Fruit fly (Drosophila melanogaster) whole organism, adult: ENCODE results near the gene CG10996.

ENCODE experiments used
- CG11617 ChIP-seq: fragments of 200-800 bp; sonication (Bioruptor generic); optimal IDR thresholded peaks from 2 replicates; lab custom pipeline; 2017; ENCODE audit warnings: mild to moderate bottlenecking, missing biosample characterization, missing genetic modification reagents, missing genetic modification characterization
- CG12768 ChIP-seq: fragments of 200-800 bp; sonication (Bioruptor generic); optimal IDR thresholded peaks from 2 replicates; lab custom pipeline; 2017; ENCODE audit warnings: missing biosample characterization, missing genetic modification characterization, mild to moderate bottlenecking, moderate library complexity, missing genetic modification reagents
- CG14711 ChIP-seq: fragments of 200-800 bp; sonication (Bioruptor generic); optimal IDR thresholded peaks from 2 replicates; lab custom pipeline; 2018; ENCODE audit warnings: missing biosample characterization, mild to moderate bottlenecking, missing genetic modification characterization, moderate library complexity
- CG1620 ChIP-seq: fragments of 200-800 bp; sonication (Bioruptor generic); optimal IDR thresholded peaks from 2 replicates; lab custom pipeline; 2016; ENCODE audit warnings: missing biosample characterization, missing genetic modification characterization
- CG33017 ChIP-seq: fragments of 200-800 bp; sonication (Bioruptor generic); optimal IDR thresholded peaks from 2 replicates; lab custom pipeline; 2018; ENCODE audit warnings: missing biosample characterization, mild to moderate bottlenecking, missing genetic modification characterization, moderate library complexity
- CG5204 ChIP-seq: fragments of 200-800 bp; sonication (Bioruptor generic); optimal IDR thresholded peaks from 2 replicates; lab custom pipeline; 2016; ENCODE audit warnings: missing biosample characterization, missing genetic modification characterization
- CG7045 ChIP-seq: fragments of 200-800 bp; sonication (Bioruptor generic); optimal IDR thresholded peaks from 2 replicates; lab custom pipeline; 2017; ENCODE audit warnings: missing biosample characterization, mild to moderate bottlenecking, missing genetic modification characterization
- CG7101 ChIP-seq: fragments of 200-800 bp; sonication (Bioruptor generic); optimal IDR thresholded peaks from 2 replicates; lab custom pipeline; 2018; ENCODE audit warnings: missing biosample characterization, mild to moderate bottlenecking, missing genetic modification characterization, moderate library complexity
- Clk ChIP-seq: fragments of 200-800 bp; sonication (Bioruptor generic); optimal IDR thresholded peaks from 2 replicates; lab custom pipeline; 2017; ENCODE audit warnings: missing biosample characterization, missing genetic modification characterization
- Crg-1 ChIP-seq: fragments of 200-800 bp; sonication (Bioruptor generic); optimal IDR thresholded peaks from 2 replicates; lab custom pipeline; 2016; ENCODE audit warnings: missing biosample characterization, missing genetic modification characterization
- Hr96 ChIP-seq: fragments of 200-800 bp; sonication (Bioruptor generic); optimal IDR thresholded peaks from 2 replicates; lab custom pipeline; 2016; ENCODE audit warnings: missing biosample characterization, missing genetic modification characterization
- Mnt ChIP-seq: fragments of 200-800 bp; sonication (Bioruptor generic); optimal IDR thresholded peaks from 2 replicates; lab custom pipeline; 2016; ENCODE audit warnings: missing biosample characterization, mild to moderate bottlenecking, missing genetic modification characterization
- bab1 ChIP-seq: fragments of 200-800 bp; sonication (Bioruptor generic); optimal IDR thresholded peaks from 3 replicates; lab custom pipeline; 2019; ENCODE audit warnings: missing biosample characterization, mild to moderate bottlenecking, missing genetic modification characterization, moderate library complexity
- cic ChIP-seq: fragments of 200-800 bp; sonication (Bioruptor generic); optimal IDR thresholded peaks from 2 replicates; lab custom pipeline; 2017; ENCODE audit warnings: missing biosample characterization, mild to moderate bottlenecking, missing genetic modification characterization, moderate library complexity
- cnc ChIP-seq, 2 experiments: fragments of >200 bp; optimal IDR thresholded peaks; 2 replicates each; lab custom pipeline; 2017
- kay ChIP-seq: fragments of 200-800 bp; sonication (Bioruptor generic); peaks from one replicate; lab custom pipeline; 2016; ENCODE audit warnings: missing biosample characterization, missing genetic modification characterization, borderline replicate concordance
- ovo ChIP-seq: fragments of 200-800 bp; sonication (Bioruptor generic); optimal IDR thresholded peaks from 2 replicates; lab custom pipeline; 2016; ENCODE audit warnings: missing biosample characterization, missing genetic modification characterization
- pad ChIP-seq: fragments of 200-800 bp; sonication (Bioruptor generic); optimal IDR thresholded peaks from 3 replicates; lab custom pipeline; 2017; ENCODE audit warnings: missing biosample characterization, missing genetic modification characterization, mild to moderate bottlenecking, moderate library complexity, missing genetic modification reagents
- tj ChIP-seq: fragments of 200-800 bp; sonication (Bioruptor generic); optimal IDR thresholded peaks from 3 replicates; lab custom pipeline; 2017; ENCODE audit warnings: missing biosample characterization, mild to moderate bottlenecking, missing genetic modification characterization, moderate library complexity
- toe ChIP-seq: fragments of 200-800 bp; sonication (Bioruptor generic); optimal IDR thresholded peaks from 2 replicates; lab custom pipeline; 2016; ENCODE audit warnings: missing biosample characterization, missing genetic modification characterization

Gene CG10996

DNA sequence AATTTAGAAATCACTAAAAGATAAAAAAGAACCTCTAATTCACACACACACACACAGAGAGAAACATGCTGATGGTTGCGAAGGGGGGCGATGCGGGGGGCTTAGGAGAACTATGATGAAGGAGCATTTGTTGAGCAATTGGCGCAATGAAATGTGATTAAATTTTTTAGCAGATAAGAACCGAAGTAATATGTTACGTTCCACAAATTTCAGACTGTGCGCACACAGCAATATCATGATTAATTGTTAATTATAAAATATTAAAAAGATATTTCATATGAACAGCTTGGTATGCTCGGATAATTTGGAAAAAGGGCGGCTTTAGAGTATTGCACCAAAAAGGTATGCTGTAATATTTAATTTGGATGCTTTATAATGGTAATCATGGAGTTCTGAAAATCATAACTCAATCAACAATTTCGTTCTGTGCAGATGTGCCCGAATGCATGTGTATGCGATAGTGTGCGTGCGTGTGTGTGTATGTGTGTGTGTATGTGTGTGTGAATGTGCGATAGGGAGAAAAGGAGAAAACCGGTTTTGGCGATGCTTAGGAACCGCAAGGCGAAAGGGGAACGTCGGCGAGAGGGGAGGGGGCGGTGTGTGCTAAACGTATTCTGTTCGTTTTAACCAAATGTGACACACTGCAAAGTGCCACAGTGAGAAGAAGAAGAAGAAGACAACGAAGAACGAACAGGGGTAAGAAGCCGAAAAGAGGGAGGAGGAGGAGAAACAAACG lies 23.8 kb upstream of the CG10996 start:
- TF ChIP-seq ovo (GFP tag; lab: Kevin White, UChicago) (no peak), pad (GFP tag; lab: Kevin White, UChicago) (peak; percentile 93)

DNA sequence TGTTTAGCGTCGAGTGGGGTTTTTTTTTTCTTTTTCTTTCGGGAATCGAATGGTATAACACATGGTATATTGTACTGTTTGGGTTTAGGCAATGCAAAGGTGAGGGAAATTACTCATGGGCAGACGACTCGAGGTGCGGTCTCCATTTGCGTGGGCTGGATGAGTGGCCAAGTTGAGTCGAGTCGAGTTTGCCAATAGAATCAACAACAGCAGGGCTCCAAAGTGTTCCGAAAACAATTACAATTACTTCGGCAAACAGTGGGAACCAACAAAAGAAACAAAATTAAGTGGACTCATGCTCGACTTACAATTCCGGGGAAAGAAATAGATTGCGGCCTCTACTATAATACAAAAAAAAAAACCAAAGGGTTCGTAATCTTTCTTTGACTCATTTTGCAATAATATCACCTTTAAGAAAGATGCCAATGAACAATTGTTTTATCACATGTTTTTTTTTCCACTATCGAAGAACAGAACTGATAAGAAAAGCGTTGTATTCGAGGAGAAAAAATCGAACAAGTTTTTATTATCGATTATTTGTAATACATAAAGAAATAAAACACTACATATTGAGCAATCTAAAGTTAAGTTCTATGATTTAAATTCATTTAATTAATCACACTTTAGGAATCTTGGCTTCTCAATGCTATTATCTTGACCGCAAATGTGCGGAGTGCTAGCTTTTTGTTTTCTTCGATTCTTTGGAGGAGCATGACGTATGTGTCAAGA lies 23.0 kb upstream of the CG10996 start:
- no peak for TF ChIP-seq cic (GFP tag; lab: Kevin White, UChicago)
- TF ChIP-seq cnc (optimal IDR thresholded peaks at IDR 0.05; lab: Kevin White, UChicago): no peak
- no peak for TF ChIP-seq toe
- TF ChIP-seq pad (GFP tag; lab: Kevin White, UChicago): no peak
- TF ChIP-seq bab1 (GFP tag; lab: Kevin White, UChicago): no peak
- TF ChIP-seq Mnt (GFP tag; lab: Kevin White, UChicago): no peak
- no peak for TF ChIP-seq Hr96 (GFP tag; lab: Kevin White, UChicago)
- no peak for TF ChIP-seq CG14711 (tag; lab: Kevin White, UChicago)
- no peak for TF ChIP-seq CG7045 (GFP tag; lab: Kevin White, UChicago)
- no peak for TF ChIP-seq CG5204 (GFP tag; lab: Kevin White, UChicago)
- no peak for TF ChIP-seq Clk (GFP tag; lab: Kevin White, UChicago)
- no peak for TF ChIP-seq CG33017 (tag; lab: Kevin White, UChicago)
- TF ChIP-seq tj (GFP tag; lab: Kevin White, UChicago): no peak
- TF ChIP-seq CG1620: no peak
- no peak for TF ChIP-seq Crg-1 (GFP tag; lab: Kevin White, UChicago)
- no peak for TF ChIP-seq CG7101 (tag; lab: Kevin White, UChicago)
- no peak for TF ChIP-seq ovo (GFP tag; lab: Kevin White, UChicago)
- no peak for TF ChIP-seq kay (GFP tag; lab: Kevin White, UChicago)

DNA sequence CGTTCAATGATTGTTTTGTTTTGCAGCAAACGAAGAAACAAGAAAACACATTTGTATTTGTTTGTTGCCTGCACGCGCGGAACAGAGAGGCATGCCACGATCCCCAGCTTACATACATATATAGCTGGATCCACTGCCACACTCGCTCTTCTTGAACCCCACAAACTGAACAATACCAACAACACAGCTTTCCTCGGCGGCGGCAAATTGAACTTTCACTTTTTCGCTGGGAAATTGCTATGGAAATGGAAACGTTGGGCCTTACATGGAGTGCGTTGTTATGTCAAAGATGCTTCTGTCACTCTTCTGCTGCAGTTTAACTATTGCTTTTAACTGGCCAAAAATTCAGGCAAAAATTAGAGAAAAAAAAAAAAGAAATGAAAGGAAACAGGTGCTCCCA lies 22.2 kb upstream of the CG10996 start:
- no peak for TF ChIP-seq cic (GFP tag; lab: Kevin White, UChicago)
- no peak for TF ChIP-seq CG33017 (tag; lab: Kevin White, UChicago)
- TF ChIP-seq CG14711 (tag; lab: Kevin White, UChicago): no peak
- TF ChIP-seq Mnt (GFP tag; lab: Kevin White, UChicago): no peak
- no peak for TF ChIP-seq CG7101 (tag; lab: Kevin White, UChicago)
- TF ChIP-seq cnc (optimal IDR thresholded peaks at IDR 0.05; lab: Kevin White, UChicago): no peak
- no peak for TF ChIP-seq Hr96 (GFP tag; lab: Kevin White, UChicago)
- no peak for TF ChIP-seq Clk (GFP tag; lab: Kevin White, UChicago)
- no peak for TF ChIP-seq CG11617
- TF ChIP-seq CG1620: no peak
- TF ChIP-seq toe: no peak
- TF ChIP-seq CG7045 (GFP tag; lab: Kevin White, UChicago): no peak
- TF ChIP-seq tj (GFP tag; lab: Kevin White, UChicago): no peak
- TF ChIP-seq kay (GFP tag; lab: Kevin White, UChicago): no peak
- no peak for TF ChIP-seq ovo (GFP tag; lab: Kevin White, UChicago)
- TF ChIP-seq Crg-1 (GFP tag; lab: Kevin White, UChicago): no peak
- no peak for TF ChIP-seq CG12768
- TF ChIP-seq pad (GFP tag; lab: Kevin White, UChicago): no peak

DNA sequence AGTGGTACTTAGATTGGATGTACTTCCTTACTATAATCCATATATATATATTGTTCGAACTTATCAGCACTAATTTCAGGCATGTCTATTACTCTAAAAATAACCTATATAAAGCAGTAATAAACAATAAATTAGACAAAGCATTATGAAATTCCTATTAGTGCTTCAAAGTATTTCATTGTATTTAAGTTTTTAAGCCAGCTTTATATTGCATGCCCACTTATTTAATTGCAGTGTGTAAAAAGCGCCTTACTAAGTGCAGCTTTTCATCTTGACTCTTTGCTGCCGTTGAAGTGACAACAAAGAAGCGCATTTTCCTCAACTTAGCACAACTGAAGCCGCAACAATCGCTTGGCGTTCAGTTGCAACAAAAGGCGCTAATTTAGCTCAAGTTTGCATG lies 21.4 kb upstream of the CG10996 start:
- no peak for TF ChIP-seq Mnt (GFP tag; lab: Kevin White, UChicago)
- no peak for TF ChIP-seq kay (GFP tag; lab: Kevin White, UChicago)
- no peak for TF ChIP-seq tj (GFP tag; lab: Kevin White, UChicago)
- TF ChIP-seq CG14711 (tag; lab: Kevin White, UChicago): no peak
- TF ChIP-seq CG5204 (GFP tag; lab: Kevin White, UChicago): no peak

DNA sequence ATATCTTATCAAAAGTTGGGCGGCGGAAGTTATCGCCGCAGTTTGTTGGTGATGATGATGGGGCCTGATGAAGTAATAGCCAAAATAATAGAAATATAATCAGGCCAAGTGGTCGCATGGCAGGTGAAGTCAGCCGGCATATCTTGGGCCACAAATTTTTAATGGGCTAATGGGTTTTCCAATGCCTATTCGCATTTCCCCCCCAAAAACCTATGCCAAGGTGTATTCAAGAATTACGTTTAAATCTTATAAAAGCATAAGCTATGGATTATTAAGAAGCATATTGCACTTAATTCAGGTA lies 20.7 kb upstream of the CG10996 start:
- TF ChIP-seq CG33017 (tag; lab: Kevin White, UChicago) (no peak), CG1620 (no peak), ovo (GFP tag; lab: Kevin White, UChicago) (no peak), Clk (GFP tag; lab: Kevin White, UChicago) (no peak), CG14711 (tag; lab: Kevin White, UChicago) (no peak), Mnt (GFP tag; lab: Kevin White, UChicago) (no peak), pad (GFP tag; lab: Kevin White, UChicago) (no peak), toe (no peak), cnc (optimal IDR thresholded peaks at IDR 0.05; lab: Kevin White, UChicago) (no peak), tj (GFP tag; lab: Kevin White, UChicago) (no peak), Hr96 (GFP tag; lab: Kevin White, UChicago) (no peak), bab1 (GFP tag; lab: Kevin White, UChicago) (no peak), cic (GFP tag; lab: Kevin White, UChicago) (no peak), CG7045 (GFP tag; lab: Kevin White, UChicago) (no peak), kay (GFP tag; lab: Kevin White, UChicago) (no peak), CG12768 (no peak), CG5204 (GFP tag; lab: Kevin White, UChicago) (no peak), Crg-1 (GFP tag; lab: Kevin White, UChicago) (no peak), CG7101 (tag; lab: Kevin White, UChicago) (no peak), CG11617 (no peak)
